Fruit fly (Drosophila melanogaster) whole organism, embryonic: ENCODE data around the gene sit.

Source experiments
- Asciz ChIP-seq: fragments of 200-800 bp; sonication (Bioruptor generic); optimal IDR thresholded peaks from 2 replicates; lab custom pipeline; 2017; ENCODE audit warnings: missing biosample characterization, mild to moderate bottlenecking, missing genetic modification characterization, missing genetic modification reagents
- CG11560 ChIP-seq: fragments of 200-800 bp; sonication (Bioruptor generic); IDR thresholded peaks from 3 replicates; pipeline ENCODE4 v1.3.6; 2022; ENCODE audit warnings: missing biosample characterization, missing genetic modification characterization
- CG12659 ChIP-seq: fragments of 200-800 bp; sonication (Bioruptor generic); optimal IDR thresholded peaks from 3 replicates; lab custom pipeline; 2017; ENCODE audit warnings: mild to moderate bottlenecking, missing biosample characterization, missing genetic modification reagents, missing genetic modification characterization
- CG13123 ChIP-seq: fragments of 200-800 bp; sonication (Bioruptor generic); optimal IDR thresholded peaks from 2 replicates; lab custom pipeline; 2016; ENCODE audit warnings: missing biosample characterization, missing genetic modification characterization
- CG13287 ChIP-seq: fragments of 200-800 bp; sonication (Bioruptor generic); IDR thresholded peaks from 2 replicates; pipeline ENCODE4 v1.3.6; 2022; ENCODE audit warnings: missing biosample characterization, missing genetic modification characterization; ENCODE audit not compliant: partially characterized antibody
- CG13624 ChIP-seq: fragments of 200-800 bp; sonication (Bioruptor generic); optimal IDR thresholded peaks from 2 replicates; lab custom pipeline; 2016; ENCODE audit warnings: missing biosample characterization, missing genetic modification characterization
- CG14710 ChIP-seq: fragments of 200-800 bp; sonication (Bioruptor generic); optimal IDR thresholded peaks from 3 replicates; lab custom pipeline; 2019; ENCODE audit warnings: missing biosample characterization, mild to moderate bottlenecking, missing genetic modification characterization, moderate library complexity
- CG17361 ChIP-seq: fragments of 200-800 bp; sonication (Bioruptor generic); IDR thresholded peaks from 3 replicates; pipeline ENCODE4 v1.3.6; 2022; ENCODE audit warnings: missing biosample characterization, missing genetic modification characterization
- CG17385 ChIP-seq: fragments of 200-800 bp; sonication (Bioruptor generic); optimal IDR thresholded peaks from 3 replicates; lab custom pipeline; 2018; ENCODE audit warnings: missing biosample characterization, mild to moderate bottlenecking, missing genetic modification characterization
- CG18476 ChIP-seq: fragments of 200-800 bp; sonication (Bioruptor generic); optimal IDR thresholded peaks from 2 replicates; lab custom pipeline; 2016; ENCODE audit warnings: missing biosample characterization, mild to moderate bottlenecking, missing genetic modification characterization
- CG30020 ChIP-seq: fragments of 200-800 bp; optimal IDR thresholded peaks from 2 replicates; lab custom pipeline; 2019; ENCODE audit warnings: missing biosample characterization, mild to moderate bottlenecking, missing genetic modification characterization, moderate library complexity
- CG3838 ChIP-seq: fragments of 200-800 bp; sonication (Bioruptor generic); optimal IDR thresholded peaks from 3 replicates; lab custom pipeline; 2016; ENCODE audit warnings: missing biosample characterization, missing genetic modification characterization
- CG42726 ChIP-seq: fragments of 200-800 bp; sonication (Bioruptor generic); IDR thresholded peaks from 2 replicates; pipeline ENCODE4 v1.3.6; 2022; ENCODE audit warnings: missing biosample characterization, missing genetic modification characterization; ENCODE audit not compliant: partially characterized antibody
- CG6765 ChIP-seq: fragments of 200-800 bp; sonication (Bioruptor generic); optimal IDR thresholded peaks from 3 replicates; lab custom pipeline; 2017; ENCODE audit warnings: missing biosample characterization, mild to moderate bottlenecking, missing genetic modification characterization
- CG7963 ChIP-seq: fragments of 200-800 bp; sonication (Bioruptor generic); IDR thresholded peaks from 3 replicates; pipeline ENCODE4 v1.3.6; 2022; ENCODE audit warnings: missing biosample characterization, missing genetic modification characterization; ENCODE audit not compliant: partially characterized antibody
- CG8388 ChIP-seq: fragments of 200-800 bp; sonication (Bioruptor generic); optimal IDR thresholded peaks from 2 replicates; lab custom pipeline; 2019; ENCODE audit warnings: missing biosample characterization, mild to moderate bottlenecking, missing genetic modification characterization, moderate library complexity
- CG9437 ChIP-seq: fragments of 200-800 bp; sonication (Bioruptor generic); optimal IDR thresholded peaks from 2 replicates; lab custom pipeline; 2018; ENCODE audit warnings: missing biosample characterization, mild to moderate bottlenecking, missing genetic modification characterization
- CoRest ChIP-seq: fragments of 200-800 bp; sonication (Bioruptor generic); optimal IDR thresholded peaks from 3 replicates; lab custom pipeline; 2018; ENCODE audit warnings: missing biosample characterization, mild to moderate bottlenecking, missing genetic modification characterization, moderate library complexity
- Drgx ChIP-seq: fragments of 200-800 bp; sonication (Bioruptor generic); IDR thresholded peaks from 2 replicates; pipeline ENCODE4 v1.3.6; 2022; ENCODE audit warnings: missing biosample characterization, missing genetic modification characterization
- Ets97D ChIP-seq: fragments of 200-800 bp; sonication (Bioruptor generic); optimal IDR thresholded peaks from 3 replicates; lab custom pipeline; 2016; ENCODE audit warnings: missing biosample characterization, missing genetic modification characterization
- H15 ChIP-seq: fragments of 200-800 bp; sonication (Bioruptor generic); IDR thresholded peaks from 3 replicates; pipeline ENCODE4 v1.3.6; 2022; ENCODE audit warnings: missing biosample characterization, missing genetic modification characterization
- HLH4C ChIP-seq: fragments of 200-800 bp; sonication (Bioruptor generic); IDR thresholded peaks from 3 replicates; pipeline ENCODE4 v1.3.6; 2022; ENCODE audit warnings: missing biosample characterization, missing genetic modification characterization; ENCODE audit not compliant: partially characterized antibody
- MBD-R2 ChIP-seq: fragments of 200-800 bp; sonication (Bioruptor generic); IDR thresholded peaks from 2 replicates; pipeline ENCODE4 v1.3.6; 2022; ENCODE audit warnings: missing biosample characterization, missing genetic modification characterization
- Med ChIP-seq: fragments of 200-800 bp; sonication (Bioruptor generic); peaks from one replicate; lab custom pipeline; 2016; ENCODE audit warnings: missing biosample characterization, missing genetic modification characterization, mild to moderate bottlenecking, inconsistent platforms, moderate library complexity
- NC2β ChIP-seq: fragments of 200-800 bp; sonication (Bioruptor generic); optimal IDR thresholded peaks from 2 replicates; lab custom pipeline; 2016; ENCODE audit warnings: missing biosample characterization, missing genetic modification characterization
- Pdp1 ChIP-seq, 2 experiments: fragments of 200-800 bp; sonication (Bioruptor generic); optimal IDR thresholded peaks; 3 replicates each; lab custom pipeline; 2016; ENCODE audit warnings: missing biosample characterization in 2 of 2, missing genetic modification characterization in 2 of 2, mild to moderate bottlenecking in 1 of 2, moderate library complexity in 1 of 2
- Trl ChIP-seq, 3 experiments: fragments of >200 bp in 2 of 3; fragments of 200-800 bp in 1 of 3; sonication (Bioruptor generic) in 1 of 3; optimal IDR thresholded peaks; 2 replicates in 1 of 3; 3 replicates in 2 of 3; lab custom pipeline; 2016 to 2017; ENCODE audit warnings: missing biosample characterization in 1 of 3, missing genetic modification characterization in 1 of 3
- abd-A ChIP-seq: fragments of 200-800 bp; sonication (Bioruptor generic); optimal IDR thresholded peaks from 3 replicates; lab custom pipeline; 2019; ENCODE audit warnings: missing biosample characterization, mild to moderate bottlenecking, missing genetic modification characterization, moderate library complexity
- gfzf ChIP-seq: fragments of 200-800 bp; sonication (Bioruptor generic); optimal IDR thresholded peaks from 2 replicates; lab custom pipeline; 2016; ENCODE audit warnings: missing biosample characterization, mild to moderate bottlenecking, missing genetic modification characterization, moderate library complexity
- grn ChIP-seq: fragments of 200-800 bp; sonication (Bioruptor generic); optimal IDR thresholded peaks from 3 replicates; lab custom pipeline; 2017; ENCODE audit warnings: missing biosample characterization, missing genetic modification characterization
- knrl ChIP-seq: fragments of 200-800 bp; sonication (Bioruptor generic); IDR thresholded peaks from 3 replicates; pipeline ENCODE4 v1.3.6; 2022; ENCODE audit warnings: missing biosample characterization, missing genetic modification characterization; ENCODE audit not compliant: partially characterized antibody
- lbe ChIP-seq: fragments of 200-800 bp; sonication (Bioruptor generic); optimal IDR thresholded peaks from 2 replicates; lab custom pipeline; 2016; ENCODE audit warnings: missing biosample characterization, mild to moderate bottlenecking, missing genetic modification characterization
- lilli ChIP-seq: fragments of 200-800 bp; sonication (Bioruptor generic); optimal IDR thresholded peaks from 3 replicates; lab custom pipeline; 2016; ENCODE audit warnings: missing biosample characterization, missing genetic modification characterization
- mld ChIP-seq: fragments of 200-800 bp; sonication (Bioruptor generic); IDR thresholded peaks from 3 replicates; pipeline ENCODE4 v1.3.6; 2022; ENCODE audit warnings: missing biosample characterization, missing genetic modification characterization; ENCODE audit not compliant: partially characterized antibody
- nmo ChIP-seq: fragments of 200-800 bp; sonication (Bioruptor generic); optimal IDR thresholded peaks from 2 replicates; lab custom pipeline; 2018; ENCODE audit warnings: missing biosample characterization, mild to moderate bottlenecking, missing genetic modification characterization, moderate library complexity
- p53 ChIP-seq: fragments of 200-800 bp; sonication (Bioruptor generic); optimal IDR thresholded peaks from 2 replicates; lab custom pipeline; 2016; ENCODE audit warnings: missing biosample characterization, missing genetic modification characterization
- pan ChIP-seq, 4 experiments: fragments of >200 bp in 3 of 4; fragments of 200-800 bp in 1 of 4; sonication (Bioruptor generic) in 1 of 4; optimal IDR thresholded peaks in 3 of 4; IDR thresholded peaks in 1 of 4; 2 replicates each; pipeline versions ENCODE4 v1.3.6 to Lab custom; 2017 to 2022; ENCODE audit warnings: missing biosample characterization in 2 of 4, missing genetic modification characterization in 2 of 4, mixed read lengths in 1 of 4
- schlank ChIP-seq: fragments of 200-800 bp; sonication (Bioruptor generic); optimal IDR thresholded peaks from 2 replicates; lab custom pipeline; 2018; ENCODE audit warnings: missing biosample characterization, mild to moderate bottlenecking, missing genetic modification characterization
- sim ChIP-seq: fragments of 200-800 bp; sonication (Bioruptor generic); IDR thresholded peaks from 2 replicates; pipeline ENCODE4 v1.3.6; 2022; ENCODE audit warnings: missing biosample characterization, missing genetic modification characterization
- sima ChIP-seq: fragments of 200-800 bp; sonication (Bioruptor generic); optimal IDR thresholded peaks from 2 replicates; lab custom pipeline; 2016; ENCODE audit warnings: missing biosample characterization, missing genetic modification characterization
- sna ChIP-seq: fragments of 200-800 bp; sonication (Bioruptor generic); IDR thresholded peaks from 2 replicates; pipeline ENCODE4 v1.3.6; 2022; ENCODE audit warnings: missing biosample characterization, missing genetic modification characterization; ENCODE audit not compliant: partially characterized antibody
- stwl ChIP-seq: fragments of 200-800 bp; sonication (Bioruptor generic); optimal IDR thresholded peaks from 3 replicates; lab custom pipeline; 2018; ENCODE audit warnings: missing biosample characterization, mild to moderate bottlenecking, missing genetic modification characterization, moderate library complexity
- tgo ChIP-seq: fragments of 200-800 bp; sonication (Bioruptor generic); IDR thresholded peaks from 3 replicates; pipeline ENCODE4 v1.3.6; 2022; ENCODE audit warnings: missing biosample characterization, missing genetic modification characterization
- toy ChIP-seq: fragments of 200-800 bp; sonication (Bioruptor generic); IDR thresholded peaks from 2 replicates; pipeline ENCODE4 v1.3.6; 2022; ENCODE audit warnings: missing biosample characterization, missing genetic modification characterization
- tx ChIP-seq: fragments of 200-800 bp; sonication (Bioruptor generic); optimal IDR thresholded peaks from 2 replicates; lab custom pipeline; 2016; ENCODE audit warnings: missing biosample characterization, missing genetic modification characterization
- vnd ChIP-seq: fragments of 200-800 bp; sonication (Bioruptor generic); IDR thresholded peaks from 3 replicates; pipeline ENCODE4 v1.3.6; 2022; ENCODE audit warnings: missing biosample characterization, missing genetic modification characterization; ENCODE audit not compliant: partially characterized antibody
- zen ChIP-seq: fragments of 200-800 bp; sonication (Bioruptor generic); optimal IDR thresholded peaks from 3 replicates; lab custom pipeline; 2018; ENCODE audit warnings: missing biosample characterization, mild to moderate bottlenecking, missing genetic modification characterization, moderate library complexity
- zen2 ChIP-seq: fragments of 200-800 bp; sonication (Bioruptor generic); IDR thresholded peaks from 3 replicates; pipeline ENCODE4 v1.3.6; 2022; ENCODE audit warnings: missing biosample characterization, missing genetic modification characterization; ENCODE audit not compliant: partially characterized antibody

Gene sit

dm6 chr3R:22580546-22580945 lies 18.2 kb upstream of the sit start, which contains the start of gene CSN6 (continued):
- TF ChIP-seq sna (peak; percentile 79), stwl (peak; percentile 89), CG13123 (GFP tag; lab: Kevin White, UChicago) (no peak), abd-A (tag; lab: Kevin White, UChicago) (no peak), nmo (GFP tag; lab: Kevin White, UChicago) (peak; percentile 27), CG9437 (no peak), Drgx (no peak), knrl (peak; percentile 85), MBD-R2 (GFP tag; lab: Robert Waterston, UW) (peak; percentile 93), CG6765 (GFP tag; lab: Kevin White, UChicago) (no peak), Pdp1 (GFP tag; optimal IDR thresholded peaks at IDR 0.05; lab: Kevin White, UChicago) (peak in 1 of 2 experiments; percentile 66), CG18476 (peak; percentile 9), sim (no peak), CG30020 (tag; lab: Kevin White, UChicago) (no peak), zen (peak; percentile 27), schlank (tag; lab: Kevin White, UChicago) (no peak), CG8388 (GFP tag; lab: Kevin White, UChicago) (no peak), NC2β (GFP tag; lab: Kevin White, UChicago) (no peak), CG17361 (GFP tag; lab: Robert Waterston, UW) (peak; percentile 41; the same call in 1 of the 3 replicates), sima (GFP tag; lab: Kevin White, UChicago) (no peak), zen2 (GFP tag; lab: Robert Waterston, UW) (peak; percentile 62; the same call in 2 of the 3 replicates), Med (GFP tag; lab: Kevin White, UChicago) (peak; percentile 90), vnd (GFP tag; lab: Robert Waterston, UW) (peak; percentile 81), pan (optimal IDR thresholded peaks at IDR 0.05; lab: Kevin White, UChicago) (no peak), pan (GFP tag; optimal IDR thresholded peaks at IDR 0.05 in 1 of 2, IDR thresholded peaks at IDR 0.05 in 1 of 2) (no peak), HLH4C (GFP tag; lab: Robert Waterston, UW) (peak; percentile 90), H15 (GFP tag; lab: Robert Waterston, UW) (no peak), grn (GFP tag; lab: Kevin White, UChicago) (peak; percentile 6), toy (GFP tag; lab: Robert Waterston, UW) (no peak), mld (GFP tag; lab: Robert Waterston, UW) (peak; percentile 75), CG13624 (GFP tag; lab: Kevin White, UChicago) (peak; percentile 44), CG42726 (peak; percentile 92), gfzf (GFP tag; lab: Kevin White, UChicago) (peak; percentile 72), CG17385 (no peak), CG11560 (peak; percentile 22; the same call in 1 of the 3 replicates), CG3838 (no peak), p53 (GFP tag; lab: Kevin White, UChicago) (no peak), CG7963 (GFP tag; lab: Robert Waterston, UW) (peak; percentile 79), CG12659 (GFP tag; lab: Kevin White, UChicago) (peak; percentile 53), Asciz (GFP tag; lab: Kevin White, UChicago) (no peak), lilli (GFP tag; lab: Kevin White, UChicago) (peak; percentile 10), lbe (GFP tag; lab: Kevin White, UChicago) (no peak), CG14710 (peak; percentile 99), CG13287 (peak; percentile 96), Trl (optimal IDR thresholded peaks at IDR 0.05; lab: Kevin White, UChicago) (no peak), Trl (GFP tag; optimal IDR thresholded peaks at IDR 0.05; lab: Kevin White, UChicago) (no peak), Ets97D (GFP tag; lab: Kevin White, UChicago) (peak; percentile 60), tx (GFP tag; lab: Kevin White, UChicago) (no peak), CoRest (peak; percentile 9), tgo (GFP tag; lab: Robert Waterston, UW) (no peak)
